Worm (Caenorhabditis elegans) whole organism, early embryonic: Measurements from ENCODE around the gene H25K10.2.

Experiments used
- B0310.2 ChIP-seq: sonication (generic microtip); optimal IDR thresholded peaks from 2 replicates; lab custom pipeline; 2016; ENCODE audit warnings: mild to moderate bottlenecking, missing genetic modification characterization, missing compliant biosample characterization
- F13C5.2 ChIP-seq: sonication (generic microtip); optimal IDR thresholded peaks from 2 replicates; lab custom pipeline; 2017; ENCODE audit warnings: mild to moderate bottlenecking, missing genetic modification characterization, inconsistent platforms, missing compliant biosample characterization
- aly-1 ChIP-seq: sonication (generic microtip); optimal IDR thresholded peaks from 2 replicates; lab custom pipeline; 2016; ENCODE audit warnings: missing genetic modification characterization, missing compliant biosample characterization
- ama-1 ChIP-seq: fragments of 150-350 bp; optimal IDR thresholded peaks from 2 replicates; lab custom pipeline; 2014
- ceh-13 ChIP-seq: fragments of 200-800 bp; sonication (Bioruptor generic); optimal IDR thresholded peaks from 2 replicates; lab custom pipeline; 2018; ENCODE audit warnings: mild to moderate bottlenecking, missing genetic modification characterization, missing compliant biosample characterization
- ceh-36 ChIP-seq: sonication (generic microtip); optimal IDR thresholded peaks from 2 replicates; lab custom pipeline; 2016; ENCODE audit warnings: missing genetic modification characterization, inconsistent platforms, missing compliant biosample characterization
- hmg-4 ChIP-seq: fragments of 200-800 bp; sonication (Bioruptor generic); optimal IDR thresholded peaks from 2 replicates; lab custom pipeline; 2018; ENCODE audit warnings: mild to moderate bottlenecking, missing genetic modification characterization, missing compliant biosample characterization
- pes-1 ChIP-seq: fragments of 200-800 bp; sonication (Bioruptor generic); IDR thresholded peaks from 2 replicates; pipeline ENCODE4 v1.3.6; 2022; ENCODE audit warnings: missing genetic modification reagents, missing genetic modification characterization, missing compliant biosample characterization
- scrt-1 ChIP-seq: fragments of 200-800 bp; sonication (Bioruptor generic); IDR thresholded peaks from 2 replicates; pipeline ENCODE4 v1.3.6; 2022; ENCODE audit warnings: missing genetic modification characterization, missing compliant biosample characterization
- sea-1 ChIP-seq: fragments of 200-800 bp; sonication (Bioruptor generic); conservative IDR thresholded peaks from 2 replicates; pipeline ENCODE4 v1.3.6; 2022; ENCODE audit warnings: missing genetic modification characterization, missing compliant biosample characterization
- tbx-11 ChIP-seq: fragments of 200-800 bp; sonication (Bioruptor generic); IDR thresholded peaks from 2 replicates; pipeline ENCODE4 v1.3.6; 2022; ENCODE audit warnings: missing genetic modification characterization, missing compliant biosample characterization

DNA sequence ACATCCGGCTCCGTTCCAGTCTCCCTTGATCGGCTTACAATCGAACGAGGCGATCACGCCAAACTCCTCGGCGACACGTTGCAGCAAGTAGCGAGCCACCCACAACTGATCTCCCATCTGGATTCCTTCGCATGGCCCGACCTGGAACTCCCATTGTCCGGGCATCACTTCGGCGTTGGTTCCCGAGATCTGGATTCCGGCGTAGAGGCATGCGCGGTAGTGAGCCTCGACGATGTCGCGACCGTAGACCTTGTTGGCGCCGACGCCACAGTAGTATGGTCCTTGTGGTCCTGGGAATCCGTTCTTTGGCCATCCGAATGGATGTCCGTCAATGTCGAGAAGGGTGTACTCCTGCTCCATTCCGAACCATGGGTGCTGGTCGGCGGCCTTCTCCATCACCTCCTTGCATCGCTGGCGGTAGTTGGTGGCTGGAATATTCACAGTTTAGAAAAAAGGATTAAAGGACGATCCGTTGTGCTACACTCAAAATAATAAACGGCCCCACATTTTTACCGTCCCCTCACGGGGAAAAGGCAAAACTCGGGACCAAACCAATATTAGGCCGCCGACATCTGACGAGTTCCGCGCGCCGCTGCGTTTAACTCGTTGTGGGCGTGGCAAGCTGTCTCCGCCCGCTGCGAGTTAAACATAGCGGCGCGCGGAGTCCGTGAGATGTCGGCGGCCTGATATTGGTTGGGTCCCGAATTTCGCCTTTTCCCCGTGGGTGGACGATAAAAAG is 41.9 kb downstream of the H25K10.2 start:
- TF ChIP-seq tbx-11 (GFP tag; lab: Robert Waterston, UW) (no peak), ama-1 (no peak), B0310.2 (tag; lab: Kevin White, UChicago) (no peak), aly-1 (no peak), pes-1 (GFP tag; lab: Robert Waterston, UW) (peak; percentile 53), F13C5.2 (tag; lab: Kevin White, UChicago) (no peak), hmg-4 (GFP tag; lab: Kevin White, UChicago) (no peak), ceh-36 (no peak), ceh-13 (GFP tag; lab: Kevin White, UChicago) (no peak), sea-1 (no peak), scrt-1 (no peak)
